Worm (Caenorhabditis elegans) whole organism, L2 larva: ENCODE results near the gene otpl-6.
"Not testable (repeated sequence)": the region's sequence is repeated elsewhere in the genome, so short reads cannot be mapped to it uniquely, and the experiment has no call there.

Experiments used
- C34F6.9 ChIP-seq: fragments of 150-350 bp; optimal IDR thresholded peaks from 2 replicates; lab custom pipeline; 2014; ENCODE audit warnings: missing biosample characterization, missing genetic modification characterization
- F13H6.1 ChIP-seq: sonication (generic microtip); optimal IDR thresholded peaks from 2 replicates; lab custom pipeline; 2016; ENCODE audit warnings: missing genetic modification characterization, missing compliant biosample characterization
- R02D3.7 ChIP-seq: fragments of 150-350 bp; optimal IDR thresholded peaks from 2 replicates; lab custom pipeline; 2014; ENCODE audit warnings: missing biosample characterization, missing genetic modification characterization
- Y55F3AM.14 ChIP-seq: fragments of 200-800 bp; sonication (Bioruptor generic); optimal IDR thresholded peaks from 2 replicates; lab custom pipeline; 2018; ENCODE audit warnings: mild to moderate bottlenecking, missing genetic modification characterization, missing compliant biosample characterization
- alr-1 ChIP-seq: fragments of 150-350 bp; optimal IDR thresholded peaks from 2 replicates; lab custom pipeline; 2014; ENCODE audit warnings: missing biosample characterization, missing genetic modification characterization
- aly-2 ChIP-seq: fragments of 150-350 bp; optimal IDR thresholded peaks from 2 replicates; lab custom pipeline; 2014; ENCODE audit warnings: missing biosample characterization, missing genetic modification characterization
- crh-2 ChIP-seq: sonication (generic microtip); optimal IDR thresholded peaks from 2 replicates; lab custom pipeline; 2017; ENCODE audit warnings: missing biosample characterization, missing genetic modification characterization
- dmd-4 ChIP-seq: sonication (generic microtip); optimal IDR thresholded peaks from 2 replicates; lab custom pipeline; 2017; ENCODE audit warnings: missing biosample characterization, missing genetic modification characterization
- elt-1 ChIP-seq: fragments of 150-350 bp; optimal IDR thresholded peaks from 2 replicates; lab custom pipeline; 2014; ENCODE audit warnings: missing biosample characterization, missing genetic modification characterization
- elt-3 ChIP-seq: sonication (generic microtip); optimal IDR thresholded peaks from 2 replicates; lab custom pipeline; 2017; ENCODE audit warnings: missing biosample characterization, missing genetic modification characterization
- fos-1 ChIP-seq: fragments of 150-350 bp; optimal IDR thresholded peaks from 2 replicates; lab custom pipeline; 2014; ENCODE audit warnings: missing biosample characterization, missing genetic modification characterization
- gmeb-1 ChIP-seq: fragments of 150-350 bp; optimal IDR thresholded peaks from 2 replicates; lab custom pipeline; 2014; ENCODE audit warnings: missing biosample characterization, missing genetic modification characterization
- lin-11 ChIP-seq: fragments of 150-350 bp; sonication (generic microtip); optimal IDR thresholded peaks from 2 replicates; lab custom pipeline; 2014; ENCODE audit warnings: missing biosample characterization, missing genetic modification characterization, inconsistent platforms, mixed read lengths
- lin-13 ChIP-seq: fragments of 150-350 bp; optimal IDR thresholded peaks from 2 replicates; lab custom pipeline; 2014; ENCODE audit warnings: missing biosample characterization, missing genetic modification reagents, missing genetic modification characterization
- lin-39 ChIP-seq: fragments of 150-350 bp; optimal IDR thresholded peaks from 2 replicates; lab custom pipeline; 2014; ENCODE audit warnings: missing biosample characterization, missing genetic modification reagents, missing genetic modification characterization
- lsy-2 ChIP-seq, 2 experiments: fragments of 150-350 bp in 1 of 2; sonication (generic microtip) in 1 of 2; optimal IDR thresholded peaks; 2 replicates each; lab custom pipeline; 2014 to 2017; ENCODE audit warnings: missing biosample characterization in 2 of 2, missing genetic modification characterization in 2 of 2
- mab-5 ChIP-seq: fragments of 150-350 bp; optimal IDR thresholded peaks from 2 replicates; lab custom pipeline; 2014; ENCODE audit warnings: missing biosample characterization, missing genetic modification characterization
- mdl-1 ChIP-seq, 2 experiments: fragments of 150-350 bp in 1 of 2; sonication (generic microtip) in 1 of 2; optimal IDR thresholded peaks; 2 replicates each; lab custom pipeline; 2017; ENCODE audit warnings: missing biosample characterization in 2 of 2, missing genetic modification characterization in 2 of 2
- nhr-10 ChIP-seq: sonication (generic microtip); optimal IDR thresholded peaks from 2 replicates; lab custom pipeline; 2017; ENCODE audit warnings: missing biosample characterization, missing genetic modification characterization
- nhr-11 ChIP-seq: fragments of 150-350 bp; optimal IDR thresholded peaks from 2 replicates; lab custom pipeline; 2014; ENCODE audit warnings: missing biosample characterization, missing genetic modification characterization
- nhr-129 ChIP-seq: fragments of 150-350 bp; optimal IDR thresholded peaks from 2 replicates; lab custom pipeline; 2014; ENCODE audit warnings: missing biosample characterization, missing genetic modification characterization
- nhr-21 ChIP-seq: fragments of 150-350 bp; optimal IDR thresholded peaks from 2 replicates; lab custom pipeline; 2014; ENCODE audit warnings: missing biosample characterization, missing genetic modification characterization
- nhr-23 ChIP-seq: fragments of 150-350 bp; optimal IDR thresholded peaks from 2 replicates; lab custom pipeline; 2014; ENCODE audit warnings: missing biosample characterization, missing genetic modification reagents, missing genetic modification characterization
- nhr-237 ChIP-seq: fragments of 150-350 bp; optimal IDR thresholded peaks from 2 replicates; lab custom pipeline; 2014; ENCODE audit warnings: missing biosample characterization, missing genetic modification characterization
- nhr-25 ChIP-seq: fragments of 150-350 bp; sonication (generic microtip); optimal IDR thresholded peaks from 3 replicates; lab custom pipeline; 2014; ENCODE audit warnings: missing biosample characterization, missing genetic modification characterization
- nhr-6 ChIP-seq: fragments of 150-350 bp; optimal IDR thresholded peaks from 2 replicates; lab custom pipeline; 2014; ENCODE audit warnings: missing biosample characterization, missing genetic modification characterization
- nhr-77 ChIP-seq: fragments of 150-350 bp; optimal IDR thresholded peaks from 2 replicates; lab custom pipeline; 2014; ENCODE audit warnings: missing biosample characterization, missing genetic modification characterization
- sem-4 ChIP-seq: fragments of 150-350 bp; optimal IDR thresholded peaks from 2 replicates; lab custom pipeline; 2014; ENCODE audit warnings: missing biosample characterization, missing genetic modification reagents, missing genetic modification characterization
- sma-3 ChIP-seq: sonication (generic microtip); optimal IDR thresholded peaks from 2 replicates; lab custom pipeline; 2016; ENCODE audit warnings: missing genetic modification reagents, missing genetic modification characterization, missing compliant biosample characterization
- sma-9 ChIP-seq, 2 experiments: fragments of 150-350 bp in 1 of 2; sonication (generic microtip) in 1 of 2; optimal IDR thresholded peaks; 2 replicates each; lab custom pipeline; 2014 to 2016; ENCODE audit warnings: missing genetic modification characterization in 2 of 2, mild to moderate bottlenecking in 1 of 2, missing biosample characterization in 1 of 2, missing compliant biosample characterization in 1 of 2, missing genetic modification reagents in 1 of 2, moderate library complexity in 1 of 2
- snpc-4 ChIP-seq: fragments of 150-350 bp; optimal IDR thresholded peaks from 2 replicates; lab custom pipeline; 2014; ENCODE audit warnings: missing biosample characterization, missing genetic modification characterization
- unc-55 ChIP-seq: fragments of 150-350 bp; sonication (generic microtip); optimal IDR thresholded peaks from 3 replicates; lab custom pipeline; 2014; ENCODE audit warnings: missing biosample characterization, missing genetic modification reagents, missing genetic modification characterization
- unc-62 ChIP-seq: fragments of 150-350 bp; optimal IDR thresholded peaks from 2 replicates; lab custom pipeline; 2014; ENCODE audit warnings: missing biosample characterization, missing genetic modification reagents, missing genetic modification characterization
- ztf-1 ChIP-seq: fragments of 200-800 bp; sonication (Bioruptor generic); conservative IDR thresholded peaks from 2 replicates; pipeline ENCODE4 v1.3.6; 2022; ENCODE audit warnings: missing genetic modification characterization, missing compliant biosample characterization
- ztf-4 ChIP-seq: fragments of 150-350 bp; optimal IDR thresholded peaks from 2 replicates; lab custom pipeline; 2014; ENCODE audit warnings: missing biosample characterization, missing genetic modification characterization

The otpl-6 gene

DNA sequence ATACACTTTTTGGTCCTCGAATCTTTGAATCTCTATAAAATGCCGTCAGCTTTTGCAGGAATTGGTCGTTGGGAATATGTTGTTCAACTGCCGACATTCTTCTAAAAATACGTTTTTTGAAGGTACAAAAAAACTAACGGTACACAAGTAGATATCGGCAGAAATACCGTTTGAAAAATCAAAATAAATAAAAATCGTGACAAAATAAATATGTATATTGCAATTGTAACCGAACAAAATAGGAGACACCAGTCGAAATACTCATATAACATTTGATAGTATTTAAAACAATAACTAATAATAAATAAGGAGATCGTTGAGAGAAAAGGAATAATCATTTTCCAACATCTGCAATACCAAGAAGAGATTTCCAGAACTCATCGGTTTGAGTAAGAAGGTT, 39.2 kb downstream of the otpl-6 start, which contains the start of gene F25G6.8:
TSS of gene F25G6.8 (minus strand) at position 101 of the 400 bp plus-strand sequence.
- TF ChIP-seq snpc-4 (no peak), lsy-2 (tag; optimal IDR thresholded peaks at IDR 0.05; lab: Kevin White, UChicago) (no peak), nhr-6 (tag; lab: Kevin White, UChicago) (no peak), elt-3 (no peak), crh-2 (tag; lab: Kevin White, UChicago) (no peak)

DNA sequence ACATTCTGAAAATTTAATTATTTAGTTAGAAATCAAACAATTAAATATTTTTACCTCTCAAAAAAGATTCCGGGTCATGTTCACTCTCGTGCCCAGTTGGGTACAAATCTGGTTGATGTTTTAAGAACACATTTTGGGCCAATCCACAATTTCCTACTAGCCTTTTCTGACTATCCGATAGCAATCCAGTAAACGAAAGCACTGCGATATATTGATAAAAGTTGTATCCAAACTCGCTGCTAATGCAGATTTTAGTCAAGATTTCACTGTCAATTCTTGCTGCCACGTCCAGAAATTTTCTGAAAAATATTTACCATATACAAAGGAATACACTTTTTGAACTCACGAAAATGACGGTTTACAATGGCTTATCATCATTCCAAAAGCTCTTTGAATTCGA, 43.3 kb downstream of the otpl-6 start:
- TF ChIP-seq aly-2 (no peak), nhr-21 (no peak)

DNA sequence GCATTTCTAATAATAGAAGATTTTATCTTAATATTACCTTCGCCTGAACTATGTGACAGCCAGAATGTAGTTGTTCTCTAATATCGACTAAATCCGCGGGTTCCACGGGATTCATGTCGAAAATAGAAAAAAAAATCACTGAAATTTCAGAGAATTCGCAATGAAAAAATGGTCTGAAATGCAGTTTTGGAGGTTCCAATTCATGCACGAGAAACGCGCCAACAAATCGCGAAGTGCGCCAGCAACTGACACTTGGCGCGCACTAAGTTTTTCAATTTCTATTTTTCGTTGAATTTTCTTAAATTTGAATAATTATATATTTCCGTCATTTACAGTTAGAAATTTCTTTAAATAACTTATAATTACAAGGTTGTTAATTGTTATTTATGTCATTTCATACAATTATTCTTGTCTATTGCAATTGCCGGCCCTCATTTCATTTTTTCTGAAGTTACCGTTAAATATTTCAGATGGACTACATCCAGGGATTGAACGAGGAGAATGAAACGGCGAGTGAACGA, 44.0 kb downstream of the otpl-6 start, which contains the start of the genes F25G6.9 and symk-1:
TSS of gene F25G6.9 (minus strand) at position 160 of the 521 bp plus-strand sequence.
TSS of gene symk-1 (plus strand) at position 471 of the 521 bp plus-strand sequence.
- TF ChIP-seq Y55F3AM.14 (GFP tag; lab: Kevin White, UChicago) (no peak), lin-39 (tag; lab: Kevin White, UChicago) (no peak), F13H6.1 (tag; lab: Kevin White, UChicago) (peak; percentile 51), snpc-4 (peak; percentile 37), nhr-77 (tag; lab: Kevin White, UChicago) (peak; percentile 4), nhr-129 (peak; percentile 20), unc-55 (GFP tag; lab: Kevin White, UChicago) (peak; percentile 77), nhr-11 (tag; lab: Kevin White, UChicago) (no peak), alr-1 (tag; lab: Kevin White, UChicago) (no peak), fos-1 (tag; lab: Kevin White, UChicago) (peak; percentile 18), nhr-237 (no peak), gmeb-1 (peak; percentile 82), mab-5 (peak; percentile 45), mdl-1 (tag; optimal IDR thresholded peaks at IDR 0.05; lab: Kevin White, UChicago) (no peak), dmd-4 (tag; lab: Kevin White, UChicago) (no peak), lin-11 (tag; lab: Kevin White, UChicago) (peak; percentile 41), crh-2 (tag; lab: Kevin White, UChicago) (peak; percentile 63), nhr-23 (tag; lab: Kevin White, UChicago) (no peak), nhr-25 (no peak), R02D3.7 (tag; lab: Kevin White, UChicago) (peak; percentile 33), lsy-2 (tag; optimal IDR thresholded peaks at IDR 0.05; lab: Kevin White, UChicago) (peak; percentile 66 to 81), sma-9 (GFP tag; optimal IDR thresholded peaks at IDR 0.05; lab: Kevin White, UChicago) (peak; percentile 68), sma-9 (tag; optimal IDR thresholded peaks at IDR 0.05; lab: Kevin White, UChicago) (no peak), ztf-1 (GFP tag; lab: Robert Waterston, UW) (no peak), nhr-10 (tag; lab: Kevin White, UChicago) (no peak), lin-13 (GFP tag; lab: Kevin White, UChicago) (peak; percentile 36), sma-3 (peak; percentile 46), sem-4 (no peak), aly-2 (no peak), elt-3 (no peak), unc-62 (GFP tag; lab: Kevin White, UChicago) (no peak), C34F6.9 (tag; lab: Kevin White, UChicago) (no peak), nhr-21 (peak; percentile 46), elt-1 (tag; lab: Kevin White, UChicago) (no peak)

DNA sequence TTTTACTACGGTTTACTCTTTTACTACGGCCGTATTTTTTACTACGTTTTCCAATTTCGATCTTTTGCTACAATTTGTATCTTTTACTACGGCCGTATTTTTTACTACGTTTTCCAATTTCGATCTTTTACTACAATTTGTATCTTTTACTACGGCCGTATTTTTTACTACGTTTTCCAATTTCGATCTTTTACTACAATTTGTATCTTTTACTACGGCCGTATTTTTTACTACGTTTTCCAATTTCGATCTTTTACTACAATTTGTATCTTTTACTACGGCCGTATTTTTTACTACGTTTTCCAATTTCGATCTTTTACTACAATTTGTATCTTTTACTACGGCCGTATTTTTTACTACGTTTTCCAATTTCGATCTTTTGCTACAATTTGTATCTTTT, 48.9 kb downstream of the otpl-6 start, which contains the start of gene F25G6.1:
TSS of gene F25G6.1 (plus strand) at position 301 of the 400 bp plus-strand sequence.
- TF ChIP-seq alr-1, crh-2, ztf-4 (tag; lab: Kevin White, UChicago): not testable (repeated sequence)
